Fruit fly (Drosophila melanogaster) whole organism, embryonic: Measurements from ENCODE around the gene NPF.

ENCODE experiments used
- CG10274 ChIP-seq: fragments of 200-800 bp; sonication (Bioruptor generic); optimal IDR thresholded peaks from 3 replicates; lab custom pipeline; 2017; ENCODE audit warnings: missing biosample characterization, mild to moderate bottlenecking, missing genetic modification characterization
- CG11696 ChIP-seq: fragments of 200-800 bp; sonication (Bioruptor generic); IDR thresholded peaks from 2 replicates; pipeline ENCODE4 v1.3.6; 2022; ENCODE audit warnings: missing biosample characterization, missing genetic modification characterization
- CG12071 ChIP-seq: fragments of 200-800 bp; sonication (Bioruptor generic); optimal IDR thresholded peaks from 3 replicates; lab custom pipeline; 2018; ENCODE audit warnings: missing biosample characterization, mild to moderate bottlenecking, missing genetic modification characterization
- CG15269 ChIP-seq: fragments of 200-800 bp; sonication (Bioruptor generic); optimal IDR thresholded peaks from 2 replicates; lab custom pipeline; 2018; ENCODE audit warnings: missing biosample characterization, mild to moderate bottlenecking, missing genetic modification characterization, moderate library complexity
- CG18599 ChIP-seq: fragments of 200-800 bp; sonication (Bioruptor generic); optimal IDR thresholded peaks from 3 replicates; lab custom pipeline; 2017; ENCODE audit warnings: missing biosample characterization, missing genetic modification characterization, mild to moderate bottlenecking, moderate library complexity, missing genetic modification reagents
- CG2120 ChIP-seq: fragments of 200-800 bp; sonication (Bioruptor generic); optimal IDR thresholded peaks from 3 replicates; lab custom pipeline; 2016; ENCODE audit warnings: missing biosample characterization, missing genetic modification characterization
- CG2678 ChIP-seq: fragments of 200-800 bp; sonication (Bioruptor generic); optimal IDR thresholded peaks from 3 replicates; lab custom pipeline; 2019; ENCODE audit warnings: missing biosample characterization, mild to moderate bottlenecking, missing genetic modification characterization, moderate library complexity
- CG30431 ChIP-seq: fragments of 200-800 bp; sonication (Bioruptor generic); optimal IDR thresholded peaks from 2 replicates; lab custom pipeline; 2017; ENCODE audit warnings: missing biosample characterization, missing genetic modification characterization
- CG3163 ChIP-seq: fragments of 200-800 bp; sonication (Bioruptor generic); optimal IDR thresholded peaks from 3 replicates; lab custom pipeline; 2016; ENCODE audit warnings: missing biosample characterization, missing genetic modification characterization
- CG33213 ChIP-seq: fragments of 200-800 bp; sonication (Bioruptor generic); optimal IDR thresholded peaks from 3 replicates; lab custom pipeline; 2016; ENCODE audit warnings: missing biosample characterization, missing genetic modification characterization
- CG34376 ChIP-seq: fragments of 200-800 bp; sonication (Bioruptor generic); optimal IDR thresholded peaks from 2 replicates; lab custom pipeline; 2018; ENCODE audit warnings: missing biosample characterization, mild to moderate bottlenecking, missing genetic modification characterization
- CG34422 ChIP-seq: fragments of 200-800 bp; sonication (Bioruptor generic); IDR thresholded peaks from 3 replicates; pipeline ENCODE4 v1.3.6; 2022; ENCODE audit warnings: missing biosample characterization, missing genetic modification characterization
- CG3838 ChIP-seq: fragments of 200-800 bp; sonication (Bioruptor generic); optimal IDR thresholded peaks from 3 replicates; lab custom pipeline; 2016; ENCODE audit warnings: missing biosample characterization, missing genetic modification characterization
- CG4404 ChIP-seq: fragments of 200-800 bp; sonication (Bioruptor generic); IDR thresholded peaks from 2 replicates; pipeline ENCODE4 v1.3.6; 2022; ENCODE audit warnings: missing biosample characterization, missing genetic modification characterization
- CG4820 ChIP-seq: fragments of 200-800 bp; sonication (Bioruptor generic); optimal IDR thresholded peaks from 3 replicates; lab custom pipeline; 2016; ENCODE audit warnings: missing biosample characterization, missing genetic modification characterization
- CG5953 ChIP-seq: fragments of 200-800 bp; sonication (Bioruptor generic); IDR thresholded peaks from 2 replicates; pipeline ENCODE4 v1.3.6; 2022; ENCODE audit warnings: missing biosample characterization, missing genetic modification characterization
- CG6654 ChIP-seq: fragments of 200-800 bp; sonication (Bioruptor generic); optimal IDR thresholded peaks from 2 replicates; lab custom pipeline; 2017; ENCODE audit warnings: missing biosample characterization, mild to moderate bottlenecking, missing genetic modification characterization
- CG7963 ChIP-seq: fragments of 200-800 bp; sonication (Bioruptor generic); IDR thresholded peaks from 3 replicates; pipeline ENCODE4 v1.3.6; 2022; ENCODE audit warnings: missing biosample characterization, missing genetic modification characterization; ENCODE audit not compliant: partially characterized antibody
- CG7987 ChIP-seq: fragments of 200-800 bp; sonication (Bioruptor generic); optimal IDR thresholded peaks from 2 replicates; lab custom pipeline; 2018; ENCODE audit warnings: missing biosample characterization, mild to moderate bottlenecking, missing genetic modification characterization, moderate library complexity
- CG9437 ChIP-seq: fragments of 200-800 bp; sonication (Bioruptor generic); optimal IDR thresholded peaks from 2 replicates; lab custom pipeline; 2018; ENCODE audit warnings: missing biosample characterization, mild to moderate bottlenecking, missing genetic modification characterization
- CG9727 ChIP-seq: fragments of 200-800 bp; sonication (Bioruptor generic); optimal IDR thresholded peaks from 3 replicates; lab custom pipeline; 2017; ENCODE audit warnings: missing biosample characterization, mild to moderate bottlenecking, missing genetic modification characterization
- CTCF ChIP-seq: fragments of 200-800 bp; sonication (Bioruptor generic); optimal IDR thresholded peaks from 2 replicates; lab custom pipeline; 2017; ENCODE audit warnings: missing biosample characterization, mild to moderate bottlenecking, missing genetic modification characterization, moderate library complexity
- Doc3 ChIP-seq: fragments of 200-800 bp; sonication (Bioruptor generic); IDR thresholded peaks from 3 replicates; pipeline ENCODE4 v1.3.6; 2022; ENCODE audit warnings: missing biosample characterization, missing genetic modification characterization; ENCODE audit not compliant: partially characterized antibody
- GATAe ChIP-seq: fragments of 200-800 bp; sonication (Bioruptor generic); conservative IDR thresholded peaks from 2 replicates; pipeline ENCODE4 v1.3.6; 2022; ENCODE audit warnings: missing biosample characterization, missing genetic modification characterization
- H15 ChIP-seq: fragments of 200-800 bp; sonication (Bioruptor generic); IDR thresholded peaks from 3 replicates; pipeline ENCODE4 v1.3.6; 2022; ENCODE audit warnings: missing biosample characterization, missing genetic modification characterization
- H2.0 ChIP-seq: fragments of 200-800 bp; sonication (Bioruptor generic); IDR thresholded peaks from 2 replicates; pipeline ENCODE4 v1.3.6; 2022; ENCODE audit warnings: missing biosample characterization, missing genetic modification characterization
- Hand ChIP-seq: fragments of 200-800 bp; sonication (Bioruptor generic); optimal IDR thresholded peaks from 2 replicates; lab custom pipeline; 2017; ENCODE audit warnings: mild to moderate bottlenecking, missing biosample characterization, missing genetic modification reagents, missing genetic modification characterization
- HmgD ChIP-seq: fragments of 200-800 bp; sonication (Bioruptor generic); optimal IDR thresholded peaks from 3 replicates; lab custom pipeline; 2016; ENCODE audit warnings: missing biosample characterization, missing genetic modification characterization
- Hr39 ChIP-seq: fragments of >200 bp; optimal IDR thresholded peaks from 2 replicates; lab custom pipeline; 2017
- Lhr ChIP-seq: fragments of 200-800 bp; sonication (Bioruptor generic); optimal IDR thresholded peaks from 3 replicates; lab custom pipeline; 2017; ENCODE audit warnings: mild to moderate bottlenecking, missing biosample characterization, missing genetic modification reagents, missing genetic modification characterization
- MBD-R2 ChIP-seq: fragments of 200-800 bp; sonication (Bioruptor generic); IDR thresholded peaks from 2 replicates; pipeline ENCODE4 v1.3.6; 2022; ENCODE audit warnings: missing biosample characterization, missing genetic modification characterization
- NK7.1 ChIP-seq: fragments of 200-800 bp; sonication (Bioruptor generic); optimal IDR thresholded peaks from 3 replicates; lab custom pipeline; 2016; ENCODE audit warnings: missing biosample characterization, missing genetic modification characterization
- Oaz ChIP-seq: fragments of 200-800 bp; sonication (Bioruptor generic); IDR thresholded peaks from 2 replicates; pipeline ENCODE4 v1.3.6; 2022; ENCODE audit warnings: missing biosample characterization, missing genetic modification characterization
- bowl ChIP-seq: fragments of 200-800 bp; sonication (Bioruptor generic); IDR thresholded peaks from 2 replicates; pipeline ENCODE4 v1.3.6; 2022; ENCODE audit warnings: missing biosample characterization, missing genetic modification characterization
- chif ChIP-seq, 2 experiments: fragments of 200-800 bp; sonication (Bioruptor generic); optimal IDR thresholded peaks; 3 replicates each; lab custom pipeline; 2016; ENCODE audit warnings: missing biosample characterization in 2 of 2, missing genetic modification characterization in 2 of 2
- emc ChIP-seq: fragments of 200-800 bp; sonication (Bioruptor generic); optimal IDR thresholded peaks from 2 replicates; lab custom pipeline; 2016; ENCODE audit warnings: missing biosample characterization, missing genetic modification characterization
- grau ChIP-seq: fragments of 200-800 bp; optimal IDR thresholded peaks from 3 replicates; lab custom pipeline; 2019; ENCODE audit warnings: missing biosample characterization, mild to moderate bottlenecking, missing genetic modification characterization, moderate library complexity
- hth ChIP-seq: fragments of >200 bp; optimal IDR thresholded peaks from 2 replicates; lab custom pipeline; 2017; ENCODE audit warnings: inconsistent platforms
- knrl ChIP-seq: fragments of 200-800 bp; sonication (Bioruptor generic); IDR thresholded peaks from 3 replicates; pipeline ENCODE4 v1.3.6; 2022; ENCODE audit warnings: missing biosample characterization, missing genetic modification characterization; ENCODE audit not compliant: partially characterized antibody
- lbe ChIP-seq: fragments of 200-800 bp; sonication (Bioruptor generic); optimal IDR thresholded peaks from 2 replicates; lab custom pipeline; 2016; ENCODE audit warnings: missing biosample characterization, mild to moderate bottlenecking, missing genetic modification characterization
- pros ChIP-seq: fragments of 200-800 bp; sonication (Bioruptor generic); optimal IDR thresholded peaks from 3 replicates; lab custom pipeline; 2019; ENCODE audit warnings: missing biosample characterization, mild to moderate bottlenecking, missing genetic modification characterization, moderate library complexity
- pzg ChIP-seq: fragments of 200-800 bp; sonication (Bioruptor generic); optimal IDR thresholded peaks from 3 replicates; lab custom pipeline; 2018; ENCODE audit warnings: missing biosample characterization, mild to moderate bottlenecking, missing genetic modification characterization, moderate library complexity
- ro ChIP-seq: fragments of 200-800 bp; sonication (Bioruptor generic); IDR thresholded peaks from 2 replicates; pipeline ENCODE4 v1.3.6; 2022; ENCODE audit warnings: missing biosample characterization, missing genetic modification characterization
- schlank ChIP-seq: fragments of 200-800 bp; sonication (Bioruptor generic); optimal IDR thresholded peaks from 2 replicates; lab custom pipeline; 2018; ENCODE audit warnings: missing biosample characterization, mild to moderate bottlenecking, missing genetic modification characterization
- shn ChIP-seq: fragments of 200-800 bp; sonication (Bioruptor generic); optimal IDR thresholded peaks from 3 replicates; lab custom pipeline; 2016; ENCODE audit warnings: missing biosample characterization, missing genetic modification characterization
- sob ChIP-seq: fragments of 200-800 bp; sonication (Bioruptor generic); IDR thresholded peaks from 2 replicates; pipeline ENCODE4 v1.3.6; 2022; ENCODE audit warnings: missing biosample characterization, missing genetic modification characterization
- stc ChIP-seq: fragments of 200-800 bp; sonication (Bioruptor generic); IDR thresholded peaks from 2 replicates; pipeline ENCODE4 v1.3.6; 2022; ENCODE audit warnings: missing biosample characterization, missing genetic modification characterization
- tap ChIP-seq: fragments of 200-800 bp; optimal IDR thresholded peaks from 3 replicates; lab custom pipeline; 2019; ENCODE audit warnings: missing biosample characterization, mild to moderate bottlenecking, missing genetic modification characterization, moderate library complexity
- wek ChIP-seq: fragments of 200-800 bp; sonication (Bioruptor generic); optimal IDR thresholded peaks from 3 replicates; lab custom pipeline; 2018; ENCODE audit warnings: missing biosample characterization, mild to moderate bottlenecking, missing genetic modification characterization, moderate library complexity
- yki ChIP-seq: fragments of >200 bp; optimal IDR thresholded peaks from 3 replicates; lab custom pipeline; 2018
- zen2 ChIP-seq: fragments of 200-800 bp; sonication (Bioruptor generic); IDR thresholded peaks from 3 replicates; pipeline ENCODE4 v1.3.6; 2022; ENCODE audit warnings: missing biosample characterization, missing genetic modification characterization; ENCODE audit not compliant: partially characterized antibody
- zf30C ChIP-seq: fragments of 200-800 bp; sonication (Bioruptor generic); optimal IDR thresholded peaks from 3 replicates; lab custom pipeline; 2018; ENCODE audit warnings: missing biosample characterization, mild to moderate bottlenecking, missing genetic modification characterization

NPF gene

DNA sequence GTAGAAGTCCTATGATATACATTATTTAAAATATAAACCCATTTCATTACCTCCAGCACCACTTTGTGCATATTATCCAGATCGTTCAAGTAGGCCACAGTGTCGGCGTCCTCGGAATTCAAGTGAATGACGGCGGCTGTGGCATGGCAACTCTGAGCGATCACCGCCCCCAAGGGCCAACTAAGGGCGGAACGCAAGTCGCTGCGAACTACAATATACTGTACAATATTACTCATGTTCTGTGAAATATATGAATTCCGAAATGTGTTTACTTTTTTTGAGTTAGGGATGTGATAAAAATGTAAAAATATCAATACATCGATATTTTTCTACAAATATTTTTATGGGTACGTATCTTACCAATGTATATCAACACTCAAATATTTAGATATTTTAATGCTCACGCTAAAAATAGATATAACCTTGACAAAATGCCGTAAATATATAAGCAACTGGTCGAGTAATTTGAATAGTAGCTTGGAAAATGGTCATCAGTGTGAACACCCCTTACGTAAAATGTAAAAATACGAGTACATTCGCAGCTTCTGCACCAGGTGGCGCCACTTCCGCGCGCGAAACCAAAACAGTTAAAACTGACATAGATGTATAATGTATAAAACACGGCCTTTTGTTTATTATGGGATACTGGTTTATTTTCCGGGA is 35.4 kb upstream of the NPF start, which contains the start of gene CG14903 (continued):
- TF ChIP-seq CG4820 (GFP tag; lab: Kevin White, UChicago): no peak
- no peak for TF ChIP-seq ro (GFP tag; lab: Robert Waterston, UW)
- TF ChIP-seq knrl (GFP tag; lab: Robert Waterston, UW): peak; percentile 82
- TF ChIP-seq stc (GFP tag; lab: Robert Waterston, UW): no peak
- no peak for TF ChIP-seq CG9437 (GFP tag; lab: Kevin White, UChicago)
- TF ChIP-seq Oaz (GFP tag; lab: Robert Waterston, UW): no peak
- no peak for TF ChIP-seq Hand (GFP tag; lab: Kevin White, UChicago)
- TF ChIP-seq Doc3: peak; percentile 58; the same call in 2 of the 3 replicates
- TF ChIP-seq CTCF (GFP tag; lab: Kevin White, UChicago): peak; percentile 97
- TF ChIP-seq CG34422 (GFP tag; lab: Robert Waterston, UW): no peak
- no peak for TF ChIP-seq CG3838
- peak; percentile 7; the same call in 1 of the 2 replicates for TF ChIP-seq sob (GFP tag; lab: Robert Waterston, UW)
- no peak for TF ChIP-seq CG12071 (GFP tag; lab: Kevin White, UChicago)
- TF ChIP-seq CG6654 (GFP tag; lab: Kevin White, UChicago): no peak
- no peak for TF ChIP-seq schlank
- TF ChIP-seq bowl (GFP tag; lab: Robert Waterston, UW): no peak
- peak; percentile 30 for TF ChIP-seq CG33213 (GFP tag; lab: Kevin White, UChicago)
- no peak for TF ChIP-seq CG7963 (GFP tag; lab: Robert Waterston, UW)
- TF ChIP-seq CG9727 (GFP tag; lab: Kevin White, UChicago): peak; percentile 44
- TF ChIP-seq zen2 (GFP tag; lab: Robert Waterston, UW): no peak; the same call in 2 of the 3 replicates
- no peak for TF ChIP-seq CG11696
- no peak for TF ChIP-seq Hr39 (lab: Kevin White, UChicago)
- TF ChIP-seq emc (GFP tag; lab: Kevin White, UChicago): no peak
- TF ChIP-seq pros (GFP tag; lab: Kevin White, UChicago): no peak
- TF ChIP-seq CG15269 (tag; lab: Kevin White, UChicago): no peak
- peak; percentile 49 for TF ChIP-seq CG2120 (GFP tag; lab: Kevin White, UChicago)
- no peak for TF ChIP-seq yki
- no peak for TF ChIP-seq zf30C (GFP tag; lab: Kevin White, UChicago)
- no peak for TF ChIP-seq CG5953 (GFP tag; lab: Robert Waterston, UW)
- TF ChIP-seq CG10274: no peak
- TF ChIP-seq CG18599: no peak
- TF ChIP-seq MBD-R2 (GFP tag; lab: Robert Waterston, UW): peak; percentile 87
- no peak for TF ChIP-seq CG34376 (GFP tag; lab: Kevin White, UChicago)
- no peak for TF ChIP-seq lbe (GFP tag; lab: Kevin White, UChicago)
- no peak for TF ChIP-seq GATAe (GFP tag; lab: Robert Waterston, UW)
- TF ChIP-seq CG4404 (GFP tag; lab: Robert Waterston, UW): no peak
- TF ChIP-seq hth (lab: Kevin White, UChicago): no peak
- peak in 1 of 2 experiments; percentile 51 for TF ChIP-seq chif (GFP tag; optimal IDR thresholded peaks at IDR 0.05; lab: Kevin White, UChicago)
- TF ChIP-seq grau: no peak
- no peak for TF ChIP-seq NK7.1
- TF ChIP-seq CG30431 (GFP tag; lab: Kevin White, UChicago): no peak
- peak; percentile 37 for TF ChIP-seq CG2678 (tag; lab: Kevin White, UChicago)
- TF ChIP-seq shn (GFP tag; lab: Kevin White, UChicago): peak; percentile 28
- peak; percentile 64 for TF ChIP-seq wek (GFP tag; lab: Kevin White, UChicago)
- no peak for TF ChIP-seq H15 (GFP tag; lab: Robert Waterston, UW)
- TF ChIP-seq Lhr: peak; percentile 72
- TF ChIP-seq H2.0 (GFP tag; lab: Robert Waterston, UW): no peak
- TF ChIP-seq pzg (GFP tag; lab: Kevin White, UChicago): peak; percentile 60
- no peak for TF ChIP-seq tap (tag; lab: Kevin White, UChicago)
- no peak for TF ChIP-seq CG3163 (GFP tag; lab: Kevin White, UChicago)
- no peak for TF ChIP-seq HmgD
- no peak for TF ChIP-seq CG7987
